Fruit fly (Drosophila melanogaster) whole organism, embryonic: Measurements from ENCODE around the gene CG43815.
A peak's percentile ranks its signal among the peaks of the same experiment; 100 is the strongest.

Source experiments
- Aef1 ChIP-seq: fragments of 200-800 bp; sonication (Bioruptor generic); IDR thresholded peaks from 3 replicates; pipeline ENCODE4 v1.3.6; 2022; ENCODE audit warnings: missing biosample characterization, missing genetic modification characterization
- Blimp-1 ChIP-seq: fragments of 200-800 bp; sonication (Bioruptor generic); optimal IDR thresholded peaks from 3 replicates; lab custom pipeline; 2018; ENCODE audit warnings: missing biosample characterization, missing genetic modification characterization, mild to moderate bottlenecking, moderate library complexity, missing genetic modification reagents
- CG1024 ChIP-seq: fragments of 200-800 bp; sonication (Bioruptor generic); IDR thresholded peaks from 2 replicates; pipeline ENCODE4 v1.3.6; 2022; ENCODE audit warnings: missing biosample characterization, missing genetic modification characterization
- CG12104 ChIP-seq: fragments of 200-800 bp; sonication (Bioruptor generic); optimal IDR thresholded peaks from 3 replicates; lab custom pipeline; 2016; ENCODE audit warnings: missing biosample characterization, missing genetic modification characterization
- CG13123 ChIP-seq: fragments of 200-800 bp; sonication (Bioruptor generic); optimal IDR thresholded peaks from 2 replicates; lab custom pipeline; 2016; ENCODE audit warnings: missing biosample characterization, missing genetic modification characterization
- CG14441 ChIP-seq: fragments of 200-800 bp; sonication (Bioruptor generic); IDR thresholded peaks from 2 replicates; pipeline ENCODE4 v1.3.6; 2022; ENCODE audit warnings: missing biosample characterization, missing genetic modification characterization
- CG15011 ChIP-seq: fragments of 200-800 bp; sonication (Bioruptor generic); optimal IDR thresholded peaks from 3 replicates; lab custom pipeline; 2018; ENCODE audit warnings: missing biosample characterization, mild to moderate bottlenecking, missing genetic modification characterization
- CG17912 ChIP-seq: fragments of 200-800 bp; sonication (Bioruptor generic); optimal IDR thresholded peaks from 2 replicates; lab custom pipeline; 2018; ENCODE audit warnings: missing biosample characterization, mild to moderate bottlenecking, missing genetic modification characterization
- CG18262 ChIP-seq: fragments of 200-800 bp; optimal IDR thresholded peaks from 3 replicates; lab custom pipeline; 2019; ENCODE audit warnings: missing biosample characterization, mild to moderate bottlenecking, missing genetic modification characterization, moderate library complexity
- CG18476 ChIP-seq: fragments of 200-800 bp; sonication (Bioruptor generic); optimal IDR thresholded peaks from 2 replicates; lab custom pipeline; 2016; ENCODE audit warnings: missing biosample characterization, mild to moderate bottlenecking, missing genetic modification characterization
- CG18764 ChIP-seq: fragments of 200-800 bp; sonication (Bioruptor generic); optimal IDR thresholded peaks from 3 replicates; lab custom pipeline; 2016; ENCODE audit warnings: missing biosample characterization, missing genetic modification characterization
- CG3065 ChIP-seq: fragments of 200-800 bp; sonication (Bioruptor generic); optimal IDR thresholded peaks from 2 replicates; lab custom pipeline; 2016; ENCODE audit warnings: missing biosample characterization, missing genetic modification characterization
- CG34422 ChIP-seq: fragments of 200-800 bp; sonication (Bioruptor generic); IDR thresholded peaks from 3 replicates; pipeline ENCODE4 v1.3.6; 2022; ENCODE audit warnings: missing biosample characterization, missing genetic modification characterization
- CG3726 ChIP-seq: fragments of 200-800 bp; sonication (Bioruptor generic); IDR thresholded peaks from 3 replicates; pipeline ENCODE4, ENCODE4 v1.3.6; 2022; ENCODE audit warnings: missing biosample characterization, missing genetic modification characterization
- CG3847 ChIP-seq: fragments of 200-800 bp; sonication (Bioruptor generic); IDR thresholded peaks from 2 replicates; pipeline ENCODE4 v1.3.6; 2022; ENCODE audit warnings: missing biosample characterization, missing genetic modification characterization
- CG4820 ChIP-seq: fragments of 200-800 bp; sonication (Bioruptor generic); optimal IDR thresholded peaks from 3 replicates; lab custom pipeline; 2016; ENCODE audit warnings: missing biosample characterization, missing genetic modification characterization
- CG9727 ChIP-seq: fragments of 200-800 bp; sonication (Bioruptor generic); optimal IDR thresholded peaks from 3 replicates; lab custom pipeline; 2017; ENCODE audit warnings: missing biosample characterization, mild to moderate bottlenecking, missing genetic modification characterization
- CTCF ChIP-seq: fragments of 200-800 bp; sonication (Bioruptor generic); optimal IDR thresholded peaks from 2 replicates; lab custom pipeline; 2017; ENCODE audit warnings: missing biosample characterization, mild to moderate bottlenecking, missing genetic modification characterization, moderate library complexity
- Dek ChIP-seq: fragments of 200-800 bp; sonication (Bioruptor generic); optimal IDR thresholded peaks from 3 replicates; lab custom pipeline; 2019; ENCODE audit warnings: missing biosample characterization, mild to moderate bottlenecking, missing genetic modification characterization, moderate library complexity
- Dfd ChIP-seq, 2 experiments: fragments of >200 bp; optimal IDR thresholded peaks; 2 replicates each; lab custom pipeline; 2017; ENCODE audit warnings: missing biosample characterization in 2 of 2, missing genetic modification characterization in 2 of 2
- E2f2 ChIP-seq: fragments of 200-800 bp; sonication (Bioruptor generic); IDR thresholded peaks from 2 replicates; pipeline ENCODE4 v1.3.6; 2022; ENCODE audit warnings: missing biosample characterization, missing genetic modification characterization
- Eip74EF ChIP-seq, 2 experiments: fragments of 200-800 bp in 1 of 2; fragments of >200 bp in 1 of 2; sonication (Bioruptor generic) in 1 of 2; optimal IDR thresholded peaks; 2 replicates each; lab custom pipeline; 2017 to 2019; ENCODE audit warnings: missing biosample characterization in 2 of 2, missing genetic modification characterization in 2 of 2, mild to moderate bottlenecking in 1 of 2, moderate library complexity in 1 of 2
- Ets65A ChIP-seq: fragments of 200-800 bp; sonication (Bioruptor generic); peaks from one replicate; lab custom pipeline; 2016; ENCODE audit warnings: missing biosample characterization, missing genetic modification characterization
- HLH54F ChIP-seq: fragments of 200-800 bp; sonication (Bioruptor generic); optimal IDR thresholded peaks from 3 replicates; lab custom pipeline; 2016; ENCODE audit warnings: missing biosample characterization, missing genetic modification characterization
- Hey ChIP-seq: fragments of 200-800 bp; sonication (Bioruptor generic); optimal IDR thresholded peaks from 3 replicates; lab custom pipeline; 2018; ENCODE audit warnings: missing biosample characterization, mild to moderate bottlenecking, missing genetic modification characterization
- Mad ChIP-seq: fragments of 200-800 bp; sonication (Bioruptor generic); optimal IDR thresholded peaks from 2 replicates; lab custom pipeline; 2016; ENCODE audit warnings: missing biosample characterization, missing genetic modification characterization
- Sry-δ ChIP-seq: fragments of 200-800 bp; sonication (Bioruptor generic); optimal IDR thresholded peaks from 2 replicates; lab custom pipeline; 2016; ENCODE audit warnings: missing biosample characterization, missing genetic modification characterization
- Tbp ChIP-seq: fragments of >200 bp; optimal IDR thresholded peaks from 2 replicates; lab custom pipeline; 2018; ENCODE audit warnings: missing biosample characterization, missing genetic modification characterization
- ac ChIP-seq: fragments of 200-800 bp; sonication (Bioruptor generic); optimal IDR thresholded peaks from 3 replicates; lab custom pipeline; 2017; ENCODE audit warnings: missing biosample characterization, mild to moderate bottlenecking, missing genetic modification characterization
- bsh ChIP-seq, 2 experiments: fragments of 200-800 bp; sonication (Bioruptor generic); optimal IDR thresholded peaks; 2 replicates each; lab custom pipeline; 2017 to 2018; ENCODE audit warnings: mild to moderate bottlenecking in 2 of 2, missing biosample characterization in 2 of 2, missing genetic modification characterization in 2 of 2, moderate library complexity in 1 of 2
- cg ChIP-seq: fragments of 200-800 bp; sonication (Bioruptor generic); optimal IDR thresholded peaks from 3 replicates; lab custom pipeline; 2019; ENCODE audit warnings: missing biosample characterization, mild to moderate bottlenecking, missing genetic modification characterization, moderate library complexity
- crp ChIP-seq, 2 experiments: fragments of 200-800 bp; sonication (Bioruptor generic); optimal IDR thresholded peaks; 2 replicates in 1 of 2; 3 replicates in 1 of 2; lab custom pipeline; 2017; ENCODE audit warnings: missing biosample characterization in 2 of 2, missing genetic modification characterization in 2 of 2, mild to moderate bottlenecking in 1 of 2, moderate library complexity in 1 of 2
- da ChIP-seq: fragments of 200-800 bp; sonication (Bioruptor generic); optimal IDR thresholded peaks from 2 replicates; lab custom pipeline; 2016; ENCODE audit warnings: missing biosample characterization, missing genetic modification characterization
- dan ChIP-seq: fragments of 200-800 bp; sonication (Bioruptor generic); IDR thresholded peaks from 2 replicates; pipeline ENCODE4 v1.3.6; 2022; ENCODE audit warnings: missing biosample characterization, missing genetic modification characterization
- dmrt11E ChIP-seq: fragments of 200-800 bp; sonication (Bioruptor generic); optimal IDR thresholded peaks from 3 replicates; lab custom pipeline; 2018; ENCODE audit warnings: missing biosample characterization, mild to moderate bottlenecking, missing genetic modification characterization, moderate library complexity
- fd64A ChIP-seq: fragments of 200-800 bp; sonication (Bioruptor generic); optimal IDR thresholded peaks from 3 replicates; lab custom pipeline; 2018; ENCODE audit warnings: missing biosample characterization, mild to moderate bottlenecking, missing genetic modification characterization
- gt ChIP-seq: fragments of 200-800 bp; sonication (Bioruptor generic); IDR thresholded peaks from 2 replicates; pipeline ENCODE4 v1.3.6; 2022; ENCODE audit warnings: missing biosample characterization, missing genetic modification characterization
- lilli ChIP-seq: fragments of 200-800 bp; sonication (Bioruptor generic); optimal IDR thresholded peaks from 3 replicates; lab custom pipeline; 2016; ENCODE audit warnings: missing biosample characterization, missing genetic modification characterization
- mam ChIP-seq: fragments of 200-800 bp; sonication (Bioruptor generic); optimal IDR thresholded peaks from 3 replicates; lab custom pipeline; 2016; ENCODE audit warnings: missing biosample characterization, missing genetic modification characterization
- sc ChIP-seq, 3 experiments: fragments of >200 bp in 2 of 3; fragments of 200-800 bp in 1 of 3; sonication (Bioruptor generic) in 1 of 3; optimal IDR thresholded peaks; 2 replicates in 2 of 3; 3 replicates in 1 of 3; lab custom pipeline; 2017; ENCODE audit warnings: mild to moderate bottlenecking in 1 of 3, missing biosample characterization in 1 of 3, missing genetic modification characterization in 1 of 3, missing genetic modification reagents in 1 of 3
- so ChIP-seq: fragments of 200-800 bp; sonication (Bioruptor generic); IDR thresholded peaks from 3 replicates; pipeline ENCODE4 v1.3.6; 2022; ENCODE audit warnings: missing biosample characterization, missing genetic modification characterization
- tgo ChIP-seq: fragments of 200-800 bp; sonication (Bioruptor generic); IDR thresholded peaks from 3 replicates; pipeline ENCODE4 v1.3.6; 2022; ENCODE audit warnings: missing biosample characterization, missing genetic modification characterization
- ttk ChIP-seq: fragments of 200-800 bp; sonication (Bioruptor generic); IDR thresholded peaks from 2 replicates; pipeline ENCODE4 v2.1.2; 2022; ENCODE audit warnings: missing biosample characterization, missing genetic modification characterization
- tx ChIP-seq: fragments of 200-800 bp; sonication (Bioruptor generic); optimal IDR thresholded peaks from 2 replicates; lab custom pipeline; 2016; ENCODE audit warnings: missing biosample characterization, missing genetic modification characterization
- vvl ChIP-seq: fragments of 200-800 bp; sonication (Bioruptor generic); IDR thresholded peaks from 2 replicates; pipeline ENCODE4 v1.3.6; 2022; ENCODE audit warnings: missing biosample characterization, missing genetic modification characterization

The CG43815 gene

DNA sequence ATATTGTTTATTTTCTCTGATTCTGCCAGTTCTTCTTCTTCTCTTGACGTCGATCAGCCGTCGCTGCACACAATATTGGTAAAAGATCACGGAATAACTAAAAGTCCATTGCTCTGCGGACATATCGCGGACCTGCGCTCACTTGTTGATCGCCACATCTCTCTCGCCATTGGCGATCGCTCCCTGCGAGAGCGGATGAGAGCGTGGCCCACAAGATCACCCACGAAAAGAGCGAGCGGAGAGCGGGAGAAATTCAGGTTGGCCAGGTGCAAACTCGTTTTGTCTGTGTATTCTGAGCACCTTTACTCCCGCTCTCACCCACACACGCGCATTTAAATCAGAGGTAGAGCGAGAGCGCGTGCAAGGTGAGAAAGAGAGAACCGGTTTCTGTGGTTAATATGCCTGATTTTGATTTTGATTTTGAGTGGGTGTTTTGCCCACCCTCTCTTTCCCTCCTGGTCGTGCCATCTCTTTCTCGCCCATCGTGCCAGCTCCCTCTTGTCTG, 4.7 kb downstream of the CG43815 start, which contains the start of gene sob (continued):
- TF ChIP-seq sc (optimal IDR thresholded peaks at IDR 0.05; lab: Kevin White, UChicago), result no peak
- no peak for TF ChIP-seq sc (GFP tag; optimal IDR thresholded peaks at IDR 0.05; lab: Kevin White, UChicago)
- TF ChIP-seq Blimp-1 (GFP tag; lab: Kevin White, UChicago), result no peak
- no peak for TF ChIP-seq CG4820
- no peak for TF ChIP-seq ttk
- no peak for TF ChIP-seq mam
- no peak for TF ChIP-seq dan (GFP tag; lab: Robert Waterston, UW)
- no peak for TF ChIP-seq CG17912
- TF ChIP-seq CG13123 (GFP tag; lab: Kevin White, UChicago), result no peak
- peak; percentile 27; the same call in 1 of the 3 replicates for TF ChIP-seq so (GFP tag; lab: Robert Waterston, UW)
- no peak for TF ChIP-seq Hey (tag; lab: Kevin White, UChicago)
- TF ChIP-seq CG15011 (GFP tag; lab: Kevin White, UChicago), result no peak
- no peak for TF ChIP-seq fd64A (GFP tag; lab: Kevin White, UChicago)
- no peak for TF ChIP-seq tgo
- TF ChIP-seq E2f2, result peak; percentile 21; the same call in 1 of the 2 replicates
- TF ChIP-seq lilli (GFP tag; lab: Kevin White, UChicago), result no peak
- no peak for TF ChIP-seq crp (GFP tag; optimal IDR thresholded peaks at IDR 0.05; lab: Kevin White, UChicago)
- no peak for TF ChIP-seq dmrt11E
- TF ChIP-seq CG34422, result no peak
- peak; percentile 53; the same call in 1 of the 2 replicates for TF ChIP-seq vvl (GFP tag; lab: Robert Waterston, UW)
- no peak for TF ChIP-seq Aef1 (GFP tag; lab: Robert Waterston, UW)
- no peak for TF ChIP-seq Eip74EF (GFP tag; optimal IDR thresholded peaks at IDR 0.05; lab: Kevin White, UChicago)
- no peak for TF ChIP-seq Mad (GFP tag; lab: Kevin White, UChicago)
- peak; percentile 86 for TF ChIP-seq cg (GFP tag; lab: Kevin White, UChicago)
- TF ChIP-seq CG1024 (GFP tag; lab: Robert Waterston, UW), result no peak
- TF ChIP-seq CG18764 (GFP tag; lab: Kevin White, UChicago), result no peak
- TF ChIP-seq CTCF (GFP tag; lab: Kevin White, UChicago), result no peak
- peak; percentile 59 for TF ChIP-seq Ets65A (GFP tag; lab: Kevin White, UChicago)
- no peak for TF ChIP-seq CG3065 (GFP tag; lab: Kevin White, UChicago)
- no peak for TF ChIP-seq HLH54F
- no peak for TF ChIP-seq tx (GFP tag; lab: Kevin White, UChicago)
- TF ChIP-seq CG12104, result no peak
- no peak for TF ChIP-seq gt (GFP tag; lab: Robert Waterston, UW)
- TF ChIP-seq CG9727 (GFP tag; lab: Kevin White, UChicago), result no peak
- TF ChIP-seq Dfd (GFP tag; optimal IDR thresholded peaks at IDR 0.05; lab: Kevin White, UChicago), result no peak
- TF ChIP-seq ac (GFP tag; lab: Kevin White, UChicago), result peak; percentile 52
- TF ChIP-seq da (GFP tag; lab: Kevin White, UChicago), result no peak
- TF ChIP-seq CG14441 (GFP tag; lab: Robert Waterston, UW), result no peak
- TF ChIP-seq CG18476 (GFP tag; lab: Kevin White, UChicago), result no peak
- no peak for TF ChIP-seq Sry-δ (GFP tag; lab: Kevin White, UChicago)
- TF ChIP-seq CG3847 (GFP tag; lab: Robert Waterston, UW), result no peak
- no peak for TF ChIP-seq CG18262 (tag; lab: Kevin White, UChicago)
- peak in 1 of 2 experiments; percentile 23 for TF ChIP-seq bsh (GFP tag; optimal IDR thresholded peaks at IDR 0.05; lab: Kevin White, UChicago)
- no peak for TF ChIP-seq Tbp (GFP tag; lab: Kevin White, UChicago)
- TF ChIP-seq Dek (tag; lab: Kevin White, UChicago), result no peak
- no peak for TF ChIP-seq CG3726
